Fruit fly (Drosophila melanogaster) whole organism, embryonic: ENCODE data around the gene cmet.

Experiments
- CG10274 ChIP-seq: fragments of 200-800 bp; sonication (Bioruptor generic); optimal IDR thresholded peaks from 3 replicates; lab custom pipeline; 2017; ENCODE audit warnings: missing biosample characterization, mild to moderate bottlenecking, missing genetic modification characterization
- CG10543 ChIP-seq: fragments of 200-800 bp; sonication (Bioruptor generic); optimal IDR thresholded peaks from 3 replicates; lab custom pipeline; 2017; ENCODE audit warnings: missing biosample characterization, mild to moderate bottlenecking, missing genetic modification characterization, moderate library complexity
- CG12155 ChIP-seq: fragments of 200-800 bp; sonication (Bioruptor generic); optimal IDR thresholded peaks from 3 replicates; lab custom pipeline; 2016; ENCODE audit warnings: missing biosample characterization, missing genetic modification characterization
- CG12299 ChIP-seq: fragments of 200-800 bp; sonication (Bioruptor generic); optimal IDR thresholded peaks from 2 replicates; lab custom pipeline; 2018; ENCODE audit warnings: missing biosample characterization, mild to moderate bottlenecking, missing genetic modification characterization
- CG13123 ChIP-seq: fragments of 200-800 bp; sonication (Bioruptor generic); optimal IDR thresholded peaks from 2 replicates; lab custom pipeline; 2016; ENCODE audit warnings: missing biosample characterization, missing genetic modification characterization
- CG14710 ChIP-seq: fragments of 200-800 bp; sonication (Bioruptor generic); optimal IDR thresholded peaks from 3 replicates; lab custom pipeline; 2019; ENCODE audit warnings: missing biosample characterization, mild to moderate bottlenecking, missing genetic modification characterization, moderate library complexity
- CG2889 ChIP-seq: fragments of 200-800 bp; sonication (Bioruptor generic); IDR thresholded peaks from 3 replicates; pipeline ENCODE4 v1.3.6; 2022; ENCODE audit warnings: missing biosample characterization, missing genetic modification characterization
- CG3407 ChIP-seq: fragments of 200-800 bp; sonication (Bioruptor generic); optimal IDR thresholded peaks from 2 replicates; lab custom pipeline; 2018; ENCODE audit warnings: missing biosample characterization, mild to moderate bottlenecking, missing genetic modification characterization
- CG34422 ChIP-seq: fragments of 200-800 bp; sonication (Bioruptor generic); IDR thresholded peaks from 3 replicates; pipeline ENCODE4 v1.3.6; 2022; ENCODE audit warnings: missing biosample characterization, missing genetic modification characterization
- CG4404 ChIP-seq: fragments of 200-800 bp; sonication (Bioruptor generic); IDR thresholded peaks from 2 replicates; pipeline ENCODE4 v1.3.6; 2022; ENCODE audit warnings: missing biosample characterization, missing genetic modification characterization
- CG4617 ChIP-seq: fragments of 200-800 bp; sonication (Bioruptor generic); optimal IDR thresholded peaks from 3 replicates; lab custom pipeline; 2016; ENCODE audit warnings: missing biosample characterization, missing genetic modification characterization, borderline replicate concordance
- CG4707 ChIP-seq: fragments of 200-800 bp; sonication (Bioruptor generic); optimal IDR thresholded peaks from 2 replicates; lab custom pipeline; 2018; ENCODE audit warnings: missing biosample characterization, mild to moderate bottlenecking, missing genetic modification characterization, moderate library complexity
- CG6654 ChIP-seq: fragments of 200-800 bp; sonication (Bioruptor generic); optimal IDR thresholded peaks from 2 replicates; lab custom pipeline; 2017; ENCODE audit warnings: missing biosample characterization, mild to moderate bottlenecking, missing genetic modification characterization
- CG7839 ChIP-seq: fragments of 200-800 bp; sonication (Bioruptor generic); optimal IDR thresholded peaks from 3 replicates; lab custom pipeline; 2018; ENCODE audit warnings: missing biosample characterization, mild to moderate bottlenecking, missing genetic modification characterization, moderate library complexity
- CG8388 ChIP-seq: fragments of 200-800 bp; sonication (Bioruptor generic); optimal IDR thresholded peaks from 2 replicates; lab custom pipeline; 2019; ENCODE audit warnings: missing biosample characterization, mild to moderate bottlenecking, missing genetic modification characterization, moderate library complexity
- CG9797 ChIP-seq: fragments of 200-800 bp; sonication (Bioruptor generic); optimal IDR thresholded peaks from 3 replicates; lab custom pipeline; 2018; ENCODE audit warnings: missing biosample characterization, mild to moderate bottlenecking, missing genetic modification characterization
- Chrac-16 ChIP-seq: fragments of 200-800 bp; sonication (Bioruptor generic); optimal IDR thresholded peaks from 3 replicates; lab custom pipeline; 2016; ENCODE audit warnings: missing biosample characterization, missing genetic modification characterization
- CkIIα-i1 ChIP-seq: fragments of 200-800 bp; sonication (Bioruptor generic); IDR thresholded peaks from 2 replicates; pipeline ENCODE4 v1.3.6; 2022; ENCODE audit warnings: missing biosample characterization, missing genetic modification characterization
- Doc2 ChIP-seq: fragments of 200-800 bp; sonication (Bioruptor generic); IDR thresholded peaks from 2 replicates; pipeline ENCODE4 v1.3.6; 2022; ENCODE audit warnings: missing biosample characterization, missing genetic modification characterization
- Dref ChIP-seq: fragments of 200-800 bp; sonication (Bioruptor generic); IDR thresholded peaks from 2 replicates; pipeline ENCODE4 v1.3.6; 2022; ENCODE audit warnings: missing biosample characterization, missing genetic modification characterization
- E2f2 ChIP-seq: fragments of 200-800 bp; sonication (Bioruptor generic); IDR thresholded peaks from 2 replicates; pipeline ENCODE4 v1.3.6; 2022; ENCODE audit warnings: missing biosample characterization, missing genetic modification characterization
- ERR ChIP-seq: fragments of 200-800 bp; sonication (Bioruptor generic); optimal IDR thresholded peaks from 2 replicates; lab custom pipeline; 2016; ENCODE audit warnings: missing biosample characterization, missing genetic modification characterization
- Eip74EF ChIP-seq, 2 experiments: fragments of 200-800 bp in 1 of 2; fragments of >200 bp in 1 of 2; sonication (Bioruptor generic) in 1 of 2; optimal IDR thresholded peaks; 2 replicates each; lab custom pipeline; 2017 to 2019; ENCODE audit warnings: missing biosample characterization in 2 of 2, missing genetic modification characterization in 2 of 2, mild to moderate bottlenecking in 1 of 2, moderate library complexity in 1 of 2
- Elba2 ChIP-seq: fragments of 200-800 bp; sonication (Bioruptor generic); optimal IDR thresholded peaks from 3 replicates; lab custom pipeline; 2016; ENCODE audit warnings: missing biosample characterization, missing genetic modification characterization
- HmgD ChIP-seq: fragments of 200-800 bp; sonication (Bioruptor generic); optimal IDR thresholded peaks from 3 replicates; lab custom pipeline; 2016; ENCODE audit warnings: missing biosample characterization, missing genetic modification characterization
- MESR4 ChIP-seq: fragments of 200-800 bp; sonication (Bioruptor generic); optimal IDR thresholded peaks from 2 replicates; lab custom pipeline; 2018; ENCODE audit warnings: missing biosample characterization, mild to moderate bottlenecking, missing genetic modification characterization, moderate library complexity
- Meics ChIP-seq: fragments of 200-800 bp; sonication (Bioruptor generic); optimal IDR thresholded peaks from 2 replicates; lab custom pipeline; 2017; ENCODE audit warnings: missing biosample characterization, mild to moderate bottlenecking, missing genetic modification characterization
- Rfx ChIP-seq: fragments of 200-800 bp; sonication (Bioruptor generic); IDR thresholded peaks from 2 replicates; pipeline ENCODE4 v1.3.6; 2022; ENCODE audit warnings: missing biosample characterization, missing genetic modification characterization
- Taf1 ChIP-seq: fragments of 200-800 bp; sonication (Bioruptor generic); IDR thresholded peaks from 2 replicates; pipeline ENCODE4 v1.3.6; 2022; ENCODE audit warnings: missing biosample characterization, missing genetic modification characterization
- bcd ChIP-seq: fragments of 200-800 bp; sonication (Bioruptor generic); optimal IDR thresholded peaks from 2 replicates; lab custom pipeline; 2017; ENCODE audit warnings: missing biosample characterization, mild to moderate bottlenecking, missing genetic modification characterization
- cas ChIP-seq: fragments of 200-800 bp; sonication (Bioruptor generic); IDR thresholded peaks from 2 replicates; pipeline ENCODE4 v1.3.6; 2022; ENCODE audit warnings: missing biosample characterization, missing genetic modification characterization
- cg ChIP-seq: fragments of 200-800 bp; sonication (Bioruptor generic); optimal IDR thresholded peaks from 3 replicates; lab custom pipeline; 2019; ENCODE audit warnings: missing biosample characterization, mild to moderate bottlenecking, missing genetic modification characterization, moderate library complexity
- cwo ChIP-seq: fragments of 200-800 bp; sonication (Bioruptor generic); optimal IDR thresholded peaks from 3 replicates; lab custom pipeline; 2017; ENCODE audit warnings: missing biosample characterization, missing genetic modification characterization, mild to moderate bottlenecking, moderate library complexity, missing genetic modification reagents
- ewg ChIP-seq: fragments of 200-800 bp; sonication (Bioruptor generic); optimal IDR thresholded peaks from 3 replicates; lab custom pipeline; 2017; ENCODE audit warnings: mild to moderate bottlenecking, missing biosample characterization, missing genetic modification reagents, missing genetic modification characterization
- fd64A ChIP-seq: fragments of 200-800 bp; sonication (Bioruptor generic); optimal IDR thresholded peaks from 3 replicates; lab custom pipeline; 2018; ENCODE audit warnings: missing biosample characterization, mild to moderate bottlenecking, missing genetic modification characterization
- gem ChIP-seq: fragments of 200-800 bp; sonication (Bioruptor generic); optimal IDR thresholded peaks from 2 replicates; lab custom pipeline; 2019; ENCODE audit warnings: missing biosample characterization, mild to moderate bottlenecking, missing genetic modification characterization, moderate library complexity
- hkb ChIP-seq, 2 experiments: fragments of 200-800 bp in 1 of 2; fragments of >200 bp in 1 of 2; sonication (Bioruptor generic) in 1 of 2; IDR thresholded peaks in 1 of 2; optimal IDR thresholded peaks in 1 of 2; 2 replicates each; pipeline versions ENCODE4 v1.3.6 to Lab custom; 2017 to 2022; ENCODE audit warnings: missing biosample characterization in 1 of 2, missing genetic modification characterization in 1 of 2
- kah ChIP-seq: fragments of 200-800 bp; sonication (Bioruptor generic); optimal IDR thresholded peaks from 2 replicates; lab custom pipeline; 2018; ENCODE audit warnings: missing biosample characterization, mild to moderate bottlenecking, missing genetic modification characterization
- kay ChIP-seq: fragments of 200-800 bp; sonication (Bioruptor generic); optimal IDR thresholded peaks from 2 replicates; lab custom pipeline; 2016; ENCODE audit warnings: missing biosample characterization, missing genetic modification characterization
- klu ChIP-seq: fragments of 200-800 bp; sonication (Bioruptor generic); IDR thresholded peaks from 2 replicates; pipeline ENCODE4 v1.3.6; 2022; ENCODE audit warnings: missing biosample characterization, missing genetic modification characterization
- lilli ChIP-seq: fragments of 200-800 bp; sonication (Bioruptor generic); optimal IDR thresholded peaks from 3 replicates; lab custom pipeline; 2016; ENCODE audit warnings: missing biosample characterization, missing genetic modification characterization
- nom ChIP-seq: fragments of 200-800 bp; sonication (Bioruptor generic); optimal IDR thresholded peaks from 2 replicates; lab custom pipeline; 2017; ENCODE audit warnings: missing biosample characterization, missing genetic modification characterization, mild to moderate bottlenecking, moderate library complexity, missing genetic modification reagents
- pros ChIP-seq: fragments of 200-800 bp; sonication (Bioruptor generic); optimal IDR thresholded peaks from 3 replicates; lab custom pipeline; 2019; ENCODE audit warnings: missing biosample characterization, mild to moderate bottlenecking, missing genetic modification characterization, moderate library complexity
- psq ChIP-seq: fragments of 200-800 bp; sonication (Bioruptor generic); optimal IDR thresholded peaks from 2 replicates; lab custom pipeline; 2017; ENCODE audit warnings: missing biosample characterization, missing genetic modification characterization
- ro ChIP-seq: fragments of 200-800 bp; sonication (Bioruptor generic); IDR thresholded peaks from 2 replicates; pipeline ENCODE4 v1.3.6; 2022; ENCODE audit warnings: missing biosample characterization, missing genetic modification characterization
- sim ChIP-seq: fragments of 200-800 bp; sonication (Bioruptor generic); IDR thresholded peaks from 2 replicates; pipeline ENCODE4 v1.3.6; 2022; ENCODE audit warnings: missing biosample characterization, missing genetic modification characterization
- ttk ChIP-seq: fragments of 200-800 bp; sonication (Bioruptor generic); IDR thresholded peaks from 2 replicates; pipeline ENCODE4 v2.1.2; 2022; ENCODE audit warnings: missing biosample characterization, missing genetic modification characterization
- tx ChIP-seq: fragments of 200-800 bp; sonication (Bioruptor generic); optimal IDR thresholded peaks from 2 replicates; lab custom pipeline; 2016; ENCODE audit warnings: missing biosample characterization, missing genetic modification characterization
- wor ChIP-seq: fragments of 200-800 bp; sonication (Bioruptor generic); IDR thresholded peaks from 2 replicates; pipeline ENCODE4 v1.3.6; 2022; ENCODE audit warnings: missing biosample characterization, missing genetic modification characterization
- zf30C ChIP-seq: fragments of 200-800 bp; sonication (Bioruptor generic); optimal IDR thresholded peaks from 3 replicates; lab custom pipeline; 2018; ENCODE audit warnings: missing biosample characterization, mild to moderate bottlenecking, missing genetic modification characterization

The cmet gene

DNA sequence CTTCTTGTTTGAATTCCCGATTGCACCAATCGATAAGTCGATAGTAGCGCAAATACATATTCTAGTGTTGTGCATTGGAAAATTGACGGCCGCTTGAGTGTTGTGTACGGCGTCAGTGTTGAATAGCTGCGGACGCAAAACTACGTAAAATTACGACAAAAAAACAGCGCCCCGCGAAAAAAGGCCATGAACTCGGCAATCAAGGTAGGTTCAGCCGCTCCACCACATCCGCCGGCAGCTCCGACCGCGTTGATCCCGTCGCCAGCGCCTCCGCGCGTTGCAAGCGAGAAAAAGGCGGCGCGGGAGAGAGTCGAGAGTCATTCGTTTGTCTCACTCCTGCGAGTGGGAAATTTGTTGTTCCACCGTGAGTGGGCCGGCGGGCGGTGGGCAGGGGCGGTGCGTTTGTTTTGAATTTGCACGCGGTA, 9.1 kb upstream of the cmet start, which contains the start of gene CG33695 (continued):
- TF ChIP-seq pros (GFP tag; lab: Kevin White, UChicago), result no peak
- peak; percentile 87 for TF ChIP-seq Rfx (GFP tag; lab: Robert Waterston, UW)
- no peak for TF ChIP-seq sim (GFP tag; lab: Robert Waterston, UW)
- TF ChIP-seq CG8388 (GFP tag; lab: Kevin White, UChicago), result no peak
- TF ChIP-seq kah (GFP tag; lab: Kevin White, UChicago), result no peak
- peak; percentile 44; the same call in 1 of the 2 replicates for TF ChIP-seq CG4404 (GFP tag; lab: Robert Waterston, UW)
- no peak for TF ChIP-seq CG3407 (GFP tag; lab: Kevin White, UChicago)
- TF ChIP-seq nom (GFP tag; lab: Kevin White, UChicago), result peak; percentile 19
- peak; percentile 32 for TF ChIP-seq CG10274 (GFP tag; lab: Kevin White, UChicago)
- peak; percentile 2 for TF ChIP-seq psq
- no peak for TF ChIP-seq ewg (GFP tag; lab: Kevin White, UChicago)
- TF ChIP-seq Chrac-16, result peak; percentile 74
- TF ChIP-seq CkIIα-i1 (GFP tag; lab: Robert Waterston, UW), result no peak
- no peak for TF ChIP-seq CG6654 (GFP tag; lab: Kevin White, UChicago)
- TF ChIP-seq MESR4 (GFP tag; lab: Kevin White, UChicago), result peak; percentile 85
- peak; percentile 89 for TF ChIP-seq Dref (GFP tag; lab: Robert Waterston, UW)
- peak; percentile 76 for TF ChIP-seq CG12155 (GFP tag; lab: Kevin White, UChicago)
- TF ChIP-seq Doc2, result no peak
- TF ChIP-seq wor, result no peak
- TF ChIP-seq kay (GFP tag; lab: Kevin White, UChicago), result peak; percentile 54
- TF ChIP-seq ERR, result peak; percentile 75
- no peak for TF ChIP-seq CG12299
- no peak for TF ChIP-seq zf30C
- TF ChIP-seq CG2889 (GFP tag; lab: Robert Waterston, UW), result no peak
- no peak for TF ChIP-seq CG13123
- no peak for TF ChIP-seq cwo (GFP tag; lab: Kevin White, UChicago)
- TF ChIP-seq HmgD, result peak; percentile 71
- 0 out of 2 replicates have a peak, but pooled peaks have one; percentile 14 for TF ChIP-seq Taf1 (GFP tag; lab: Robert Waterston, UW)
- peak; percentile 68 for TF ChIP-seq CG14710 (tag; lab: Kevin White, UChicago)
- no peak for TF ChIP-seq Elba2 (GFP tag; lab: Kevin White, UChicago)
- peak; percentile 95 for TF ChIP-seq CG4617 (GFP tag; lab: Kevin White, UChicago)
- peak; percentile 58 for TF ChIP-seq bcd (GFP tag; lab: Kevin White, UChicago)
- TF ChIP-seq CG7839 (tag; lab: Kevin White, UChicago), result no peak
- no peak for TF ChIP-seq Eip74EF (GFP tag; optimal IDR thresholded peaks at IDR 0.05; lab: Kevin White, UChicago)
- TF ChIP-seq fd64A (GFP tag; lab: Kevin White, UChicago), result no peak
- TF ChIP-seq klu (GFP tag; lab: Robert Waterston, UW), result 0 out of 2 replicates have a peak, but pooled peaks have one; percentile 17
- TF ChIP-seq E2f2, result peak; percentile 89
- peak; percentile 39 for TF ChIP-seq CG10543 (GFP tag; lab: Kevin White, UChicago)
- peak; percentile 57 for TF ChIP-seq tx
- no peak for TF ChIP-seq cg (GFP tag; lab: Kevin White, UChicago)
- TF ChIP-seq lilli (GFP tag; lab: Kevin White, UChicago), result peak; percentile 82
- TF ChIP-seq CG34422, result peak; percentile 43; the same call in 1 of the 3 replicates
- TF ChIP-seq CG9797, result peak; percentile 24
- TF ChIP-seq CG4707 (GFP tag; lab: Kevin White, UChicago), result no peak
- TF ChIP-seq ttk, result no peak
- no peak for TF ChIP-seq gem (tag; lab: Kevin White, UChicago)
- no peak for TF ChIP-seq cas (GFP tag; lab: Robert Waterston, UW)
- no peak for TF ChIP-seq ro
- no peak for TF ChIP-seq hkb (optimal IDR thresholded peaks at IDR 0.05; lab: Kevin White, UChicago)
- peak; percentile 62; the same call in 1 of the 2 replicates for TF ChIP-seq hkb (GFP tag; IDR thresholded peaks at IDR 0.05; lab: Robert Waterston, UW)
- no peak for TF ChIP-seq Meics (GFP tag; lab: Kevin White, UChicago)
